Worm (Caenorhabditis elegans): Measurements from ENCODE around the gene C25G4.2.
A peak's percentile ranks its signal among the peaks of the same experiment; 100 is the strongest.

C25G4.2 gene

DNA sequence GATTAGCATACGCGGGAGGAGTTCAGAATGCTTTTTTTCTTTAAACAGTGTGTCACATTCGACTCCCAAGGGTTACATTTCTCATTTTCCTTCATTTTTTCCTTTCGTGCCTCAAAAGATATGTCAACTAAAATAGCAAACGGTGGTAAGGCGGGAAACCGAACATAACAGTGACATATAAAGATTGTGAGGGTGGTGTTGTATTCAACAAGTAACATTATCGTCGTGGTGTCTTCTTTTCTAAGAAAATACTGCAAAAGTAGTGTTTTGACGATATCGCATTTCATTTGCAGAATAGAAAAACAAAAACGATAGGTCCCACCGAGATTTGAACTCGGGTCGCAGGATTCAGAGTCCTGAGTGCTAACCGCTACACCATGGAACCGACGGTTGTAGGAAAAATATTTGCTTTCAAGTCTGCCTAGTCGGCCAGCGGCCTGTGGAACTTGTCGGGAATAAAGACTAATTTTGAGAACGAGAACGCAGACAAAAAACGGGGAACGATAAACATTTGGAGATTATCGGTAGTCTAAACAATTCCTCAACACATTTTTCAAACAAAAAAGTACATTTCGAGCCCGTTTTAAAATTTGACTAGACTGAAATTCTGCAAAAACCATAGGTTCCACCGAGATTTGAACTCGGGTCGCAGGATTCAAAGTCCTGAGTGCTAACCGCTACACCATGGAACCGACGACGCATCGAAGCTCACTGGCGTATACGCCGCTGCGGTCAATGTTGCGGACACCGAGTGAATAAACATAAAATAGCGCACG, 27.0 kb downstream of the C25G4.2 start:
- TF ChIP-seq efl-1 (optimal IDR thresholded peaks at IDR 0.05) (peak in 1 of 2 experiments; percentile 10), efl-1 (GFP tag; optimal IDR thresholded peaks at IDR 0.05 in 1 of 2) (peak in 1 of 2 experiments; percentile 87), elt-2 (tag; optimal IDR thresholded peaks at IDR 0.05) (no peak), fkh-4 (tag; optimal IDR thresholded peaks at IDR 0.05; ENCODE audit: borderline replicate concordance) (no peak), ceh-90 (tag; optimal IDR thresholded peaks at IDR 0.05) (no peak), fos-1 (tag; optimal IDR thresholded peaks at IDR 0.05) (no peak), lsy-2 (tag; optimal IDR thresholded peaks at IDR 0.05) (peak in 1 of 2 experiments; percentile 24), zip-4 (GFP tag; optimal IDR thresholded peaks at IDR 0.05) (no peak), sup-37 (GFP tag; optimal IDR thresholded peaks at IDR 0.05) (no peak), pag-3 (tag; optimal IDR thresholded peaks at IDR 0.05; ENCODE audit: borderline replicate concordance, insufficient read depth) (no peak), grh-1 (GFP tag; IDR thresholded peaks at IDR 0.05) (no peak), lin-39 (tag; optimal IDR thresholded peaks at IDR 0.05) (no peak), unc-30 (tag; optimal IDR thresholded peaks at IDR 0.05) (no peak), aly-2 (tag; optimal IDR thresholded peaks at IDR 0.05) (no peak), lin-35 (GFP tag; optimal IDR thresholded peaks at IDR 0.05) (peak in 1 of 2 experiments; percentile 10), nhr-77 (tag; optimal IDR thresholded peaks at IDR 0.05) (no peak), lin-15B (tag; optimal IDR thresholded peaks at IDR 0.05) (no peak), C04F5.9 (tag; optimal IDR thresholded peaks at IDR 0.05) (no peak), alr-1 (tag; optimal IDR thresholded peaks at IDR 0.05; ENCODE audit: borderline replicate concordance) (no peak), mdl-1 (tag; optimal IDR thresholded peaks at IDR 0.05) (no peak), nhr-71 (tag; optimal IDR thresholded peaks at IDR 0.05) (peak; percentile 13), vab-15 (tag; optimal IDR thresholded peaks at IDR 0.05) (no peak), unc-130 (tag; optimal IDR thresholded peaks at IDR 0.05) (no peak), Y116A8C.19 (tag; optimal IDR thresholded peaks at IDR 0.05; ENCODE audit: borderline replicate concordance) (no peak), rnt-1 (tag; optimal IDR thresholded peaks at IDR 0.05) (peak; percentile 21), nhr-12 (tag; optimal IDR thresholded peaks at IDR 0.05) (no peak), dsc-1 (tag; optimal IDR thresholded peaks at IDR 0.05) (no peak), nhr-19 (GFP tag; conservative IDR thresholded peaks at IDR 0.05) (peak; percentile 34), unc-86 (tag; optimal IDR thresholded peaks at IDR 0.05) (no peak)

ce11 chrIV:12414601-12415000, 29.2 kb downstream of the C25G4.2 start:
- TF ChIP-seq efl-1 (optimal IDR thresholded peaks at IDR 0.05), result no peak
- peak in 1 of 2 experiments; percentile 28 for TF ChIP-seq efl-1 (GFP tag; optimal IDR thresholded peaks at IDR 0.05 in 1 of 2)
- TF ChIP-seq nhr-71 (tag; optimal IDR thresholded peaks at IDR 0.05), result no peak
- TF ChIP-seq pag-3 (tag; optimal IDR thresholded peaks at IDR 0.05; ENCODE audit: borderline replicate concordance, insufficient read depth), result no peak
- TF ChIP-seq fkh-10 (GFP tag; optimal IDR thresholded peaks at IDR 0.05), result peak; percentile 71

DNA sequence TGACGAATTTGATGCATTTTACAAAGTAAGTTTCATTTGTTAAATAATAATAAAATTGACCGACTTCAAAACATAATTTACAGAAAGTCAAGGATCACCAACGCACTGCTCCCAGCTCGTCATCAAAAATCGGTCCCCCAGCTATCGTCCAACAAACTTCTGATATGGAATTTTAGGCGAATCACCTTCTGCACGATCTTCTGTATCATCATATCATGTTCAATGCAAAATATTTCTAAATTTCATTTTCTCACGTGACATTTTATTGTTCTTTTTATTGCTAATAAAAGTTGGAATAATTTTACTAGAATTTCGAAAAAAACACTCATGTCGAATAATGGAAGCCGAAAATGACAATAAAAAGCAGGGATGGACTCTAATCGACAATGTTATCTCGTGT, 33.7 kb downstream of the C25G4.2 start, which contains the start of gene acl-13:
acl-13 (plus strand) TSS at position 301 of the 400 bp plus-strand sequence.
- TF ChIP-seq pag-3 (tag; optimal IDR thresholded peaks at IDR 0.05; ENCODE audit: borderline replicate concordance, insufficient read depth) (no peak), sptf-1 (tag; optimal IDR thresholded peaks at IDR 0.05) (no peak), nhr-237 (tag; optimal IDR thresholded peaks at IDR 0.05) (no peak), jun-1 (tag; optimal IDR thresholded peaks at IDR 0.05) (no peak), nhr-71 (tag; optimal IDR thresholded peaks at IDR 0.05) (no peak), mab-9 (GFP tag; IDR thresholded peaks at IDR 0.05) (no peak), lin-14 (GFP tag; optimal IDR thresholded peaks at IDR 0.05) (no peak), fkh-8 (tag; optimal IDR thresholded peaks at IDR 0.05) (no peak)

Measured in whole organism, L1 larva.